Worm (Caenorhabditis elegans) whole organism, L3 larva: ENCODE results near the gene twk-20.

Source experiments
- nhr-12 ChIP-seq: fragments of 150-350 bp; optimal IDR thresholded peaks from 2 replicates; lab custom pipeline; 2014; ENCODE audit warnings: missing biosample characterization, missing genetic modification characterization
- nhr-77 ChIP-seq: fragments of 150-350 bp; optimal IDR thresholded peaks from 2 replicates; lab custom pipeline; 2014; ENCODE audit warnings: missing biosample characterization, missing genetic modification characterization
- unc-62 ChIP-seq: fragments of 150-350 bp; sonication (generic microtip); optimal IDR thresholded peaks from 4 replicates; lab custom pipeline; 2014; ENCODE audit warnings: missing biosample characterization, missing genetic modification reagents, missing genetic modification characterization

- TF ChIP-seq nhr-77 (tag; lab: Kevin White, UChicago), result no peak
- no peak for TF ChIP-seq unc-62 (GFP tag; lab: Kevin White, UChicago)
- TF ChIP-seq nhr-12, result no peak
Observed at ce11 chrX:13653573-13653972, 13.9 kb downstream of the twk-20 start.
